Fruit fly (Drosophila melanogaster) S2 (cell line): ENCODE measurements around the gene Gr63a.

Experiments used
- CG8478 ChIP-seq: fragments of >200 bp; optimal IDR thresholded peaks from 2 replicates; lab custom pipeline; 2018
- CTCF ChIP-seq, 2 experiments: fragments of >200 bp; optimal IDR thresholded peaks; 2 replicates each; lab custom pipeline; 2018

- TF ChIP-seq CG8478 (lab: Kevin White, UChicago) (no peak), CTCF (optimal IDR thresholded peaks at IDR 0.05; lab: Kevin White, UChicago) (no peak)
Observed at dm6 chr3L:3855194-3855980, 41.0 kb downstream of the Gr63a start.
